Fruit fly (Drosophila melanogaster) whole organism, embryonic: ENCODE data around the gene CG13829.

ENCODE experiments used
- BtbVII ChIP-seq: fragments of 200-800 bp; sonication (Bioruptor generic); optimal IDR thresholded peaks from 3 replicates; lab custom pipeline; 2017; ENCODE audit warnings: missing biosample characterization, mild to moderate bottlenecking, missing genetic modification characterization
- CG1024 ChIP-seq: fragments of 200-800 bp; sonication (Bioruptor generic); IDR thresholded peaks from 2 replicates; pipeline ENCODE4 v1.3.6; 2022; ENCODE audit warnings: missing biosample characterization, missing genetic modification characterization
- CG10267 ChIP-seq: fragments of 200-800 bp; sonication (Bioruptor generic); optimal IDR thresholded peaks from 2 replicates; lab custom pipeline; 2018; ENCODE audit warnings: missing biosample characterization, mild to moderate bottlenecking, missing genetic modification characterization, moderate library complexity
- CG10366 ChIP-seq: fragments of 200-800 bp; sonication (Bioruptor generic); IDR thresholded peaks from 2 replicates; pipeline ENCODE4 v1.3.6; 2022; ENCODE audit warnings: missing biosample characterization, missing genetic modification characterization
- CG11695 ChIP-seq: fragments of 200-800 bp; sonication (Bioruptor generic); IDR thresholded peaks from 3 replicates; pipeline ENCODE4 v1.3.6; 2022; ENCODE audit warnings: missing biosample characterization, missing genetic modification characterization
- CG12942 ChIP-seq: fragments of 200-800 bp; sonication (Bioruptor generic); optimal IDR thresholded peaks from 3 replicates; lab custom pipeline; 2016; ENCODE audit warnings: missing biosample characterization, missing genetic modification characterization
- CG18476 ChIP-seq: fragments of 200-800 bp; sonication (Bioruptor generic); optimal IDR thresholded peaks from 2 replicates; lab custom pipeline; 2016; ENCODE audit warnings: missing biosample characterization, mild to moderate bottlenecking, missing genetic modification characterization
- CG2116 ChIP-seq: fragments of 200-800 bp; sonication (Bioruptor generic); optimal IDR thresholded peaks from 3 replicates; lab custom pipeline; 2018; ENCODE audit warnings: missing biosample characterization, mild to moderate bottlenecking, missing genetic modification characterization
- CG2712 ChIP-seq: fragments of 200-800 bp; optimal IDR thresholded peaks from 3 replicates; lab custom pipeline; 2019; ENCODE audit warnings: missing biosample characterization, mild to moderate bottlenecking, missing genetic modification characterization, moderate library complexity
- CG30020 ChIP-seq: fragments of 200-800 bp; optimal IDR thresholded peaks from 2 replicates; lab custom pipeline; 2019; ENCODE audit warnings: missing biosample characterization, mild to moderate bottlenecking, missing genetic modification characterization, moderate library complexity
- CG32532 ChIP-seq: fragments of 200-800 bp; sonication (Bioruptor generic); IDR thresholded peaks from 2 replicates; pipeline ENCODE4 v1.3.6; 2022; ENCODE audit warnings: missing biosample characterization, missing genetic modification characterization
- CG32767 ChIP-seq: fragments of 200-800 bp; sonication (Bioruptor generic); IDR thresholded peaks from 2 replicates; pipeline ENCODE4 v1.3.6; 2022; ENCODE audit warnings: missing biosample characterization, missing genetic modification characterization
- CG4282 ChIP-seq: fragments of 200-800 bp; sonication (Bioruptor generic); optimal IDR thresholded peaks from 2 replicates; lab custom pipeline; 2016; ENCODE audit warnings: missing biosample characterization, missing genetic modification characterization
- CG43689 ChIP-seq: fragments of 200-800 bp; sonication (Bioruptor generic); IDR thresholded peaks from 2 replicates; pipeline ENCODE4 v1.3.6; 2022; ENCODE audit warnings: missing biosample characterization, missing genetic modification characterization
- CG7357 ChIP-seq: fragments of 200-800 bp; sonication (Bioruptor generic); IDR thresholded peaks from 3 replicates; pipeline ENCODE4 v1.3.6; 2022; ENCODE audit warnings: missing biosample characterization, missing genetic modification characterization
- CG7839 ChIP-seq: fragments of 200-800 bp; sonication (Bioruptor generic); optimal IDR thresholded peaks from 3 replicates; lab custom pipeline; 2018; ENCODE audit warnings: missing biosample characterization, mild to moderate bottlenecking, missing genetic modification characterization, moderate library complexity
- CG8290 ChIP-seq, 3 experiments: fragments of 200-800 bp; sonication (Bioruptor generic); optimal IDR thresholded peaks; 2 replicates each; lab custom pipeline; 2016 to 2019; ENCODE audit warnings: missing biosample characterization in 3 of 3, missing genetic modification characterization in 3 of 3, mild to moderate bottlenecking in 2 of 3, moderate library complexity in 1 of 3
- CG9727 ChIP-seq: fragments of 200-800 bp; sonication (Bioruptor generic); optimal IDR thresholded peaks from 3 replicates; lab custom pipeline; 2017; ENCODE audit warnings: missing biosample characterization, mild to moderate bottlenecking, missing genetic modification characterization
- CG9797 ChIP-seq: fragments of 200-800 bp; sonication (Bioruptor generic); optimal IDR thresholded peaks from 3 replicates; lab custom pipeline; 2018; ENCODE audit warnings: missing biosample characterization, mild to moderate bottlenecking, missing genetic modification characterization
- D ChIP-seq, 2 experiments: fragments of 200-800 bp in 1 of 2; fragments of >200 bp in 1 of 2; sonication (Bioruptor generic) in 1 of 2; optimal IDR thresholded peaks; 2 replicates in 1 of 2; 3 replicates in 1 of 2; lab custom pipeline; 2017; ENCODE audit warnings: mild to moderate bottlenecking in 1 of 2, missing biosample characterization in 1 of 2, missing genetic modification characterization in 1 of 2, missing genetic modification reagents in 1 of 2
- Doc2 ChIP-seq: fragments of 200-800 bp; sonication (Bioruptor generic); IDR thresholded peaks from 2 replicates; pipeline ENCODE4 v1.3.6; 2022; ENCODE audit warnings: missing biosample characterization, missing genetic modification characterization
- Drgx ChIP-seq: fragments of 200-800 bp; sonication (Bioruptor generic); IDR thresholded peaks from 2 replicates; pipeline ENCODE4 v1.3.6; 2022; ENCODE audit warnings: missing biosample characterization, missing genetic modification characterization
- Ets65A ChIP-seq: fragments of 200-800 bp; sonication (Bioruptor generic); peaks from one replicate; lab custom pipeline; 2016; ENCODE audit warnings: missing biosample characterization, missing genetic modification characterization
- Fer2 ChIP-seq: fragments of 200-800 bp; sonication (Bioruptor generic); optimal IDR thresholded peaks from 2 replicates; lab custom pipeline; 2018; ENCODE audit warnings: missing biosample characterization, mild to moderate bottlenecking, missing genetic modification characterization, moderate library complexity
- Hey ChIP-seq: fragments of 200-800 bp; sonication (Bioruptor generic); optimal IDR thresholded peaks from 3 replicates; lab custom pipeline; 2018; ENCODE audit warnings: missing biosample characterization, mild to moderate bottlenecking, missing genetic modification characterization
- PHDP ChIP-seq: fragments of 200-800 bp; sonication (Bioruptor generic); optimal IDR thresholded peaks from 3 replicates; lab custom pipeline; 2018; ENCODE audit warnings: missing biosample characterization, mild to moderate bottlenecking, missing genetic modification characterization, moderate library complexity
- Scr ChIP-seq: fragments of 200-800 bp; sonication (Bioruptor generic); IDR thresholded peaks from 2 replicates; pipeline ENCODE4 v1.3.6; 2022; ENCODE audit warnings: missing biosample characterization, missing genetic modification characterization; ENCODE audit not compliant: partially characterized antibody
- Sry-β ChIP-seq: fragments of 200-800 bp; sonication (Bioruptor generic); optimal IDR thresholded peaks from 2 replicates; lab custom pipeline; 2018; ENCODE audit warnings: missing biosample characterization, mild to moderate bottlenecking, missing genetic modification characterization, moderate library complexity
- al ChIP-seq: fragments of 200-800 bp; sonication (Bioruptor generic); IDR thresholded peaks from 2 replicates; pipeline ENCODE4 v1.3.6; 2022; ENCODE audit warnings: missing biosample characterization, missing genetic modification characterization
- ato ChIP-seq: fragments of 200-800 bp; sonication (Bioruptor generic); IDR thresholded peaks from 2 replicates; pipeline ENCODE4 v1.3.6; 2022; ENCODE audit warnings: missing biosample characterization, missing genetic modification characterization; ENCODE audit not compliant: partially characterized antibody
- az2 ChIP-seq: fragments of 200-800 bp; sonication (Bioruptor generic); optimal IDR thresholded peaks from 3 replicates; lab custom pipeline; 2016; ENCODE audit warnings: missing biosample characterization, missing genetic modification characterization
- bigmax ChIP-seq: fragments of 200-800 bp; sonication (Bioruptor generic); optimal IDR thresholded peaks from 2 replicates; lab custom pipeline; 2018; ENCODE audit warnings: missing biosample characterization, mild to moderate bottlenecking, missing genetic modification characterization
- chm ChIP-seq: fragments of 200-800 bp; sonication (Bioruptor generic); IDR thresholded peaks from 2 replicates; pipeline ENCODE4 v1.3.6; 2022; ENCODE audit warnings: missing biosample characterization, missing genetic modification characterization
- croc ChIP-seq: fragments of 200-800 bp; sonication (Bioruptor generic); conservative IDR thresholded peaks from 3 replicates; pipeline ENCODE4 v1.3.6; 2022; ENCODE audit warnings: missing biosample characterization, missing genetic modification characterization
- cwo ChIP-seq: fragments of 200-800 bp; sonication (Bioruptor generic); optimal IDR thresholded peaks from 3 replicates; lab custom pipeline; 2017; ENCODE audit warnings: missing biosample characterization, missing genetic modification characterization, mild to moderate bottlenecking, moderate library complexity, missing genetic modification reagents
- danr ChIP-seq: fragments of 200-800 bp; sonication (Bioruptor generic); IDR thresholded peaks from 2 replicates; pipeline ENCODE4 v1.3.6; 2022; ENCODE audit warnings: missing biosample characterization, missing genetic modification characterization
- dmrt99B ChIP-seq: fragments of 200-800 bp; sonication (Bioruptor generic); optimal IDR thresholded peaks from 2 replicates; lab custom pipeline; 2018; ENCODE audit warnings: missing biosample characterization, mild to moderate bottlenecking, missing genetic modification characterization, moderate library complexity
- fd102C ChIP-seq: fragments of 200-800 bp; sonication (Bioruptor generic); optimal IDR thresholded peaks from 2 replicates; lab custom pipeline; 2018; ENCODE audit warnings: missing biosample characterization, mild to moderate bottlenecking, missing genetic modification characterization, moderate library complexity
- ftz-f1 ChIP-seq: fragments of 200-800 bp; sonication (Bioruptor generic); optimal IDR thresholded peaks from 2 replicates; lab custom pipeline; 2016; ENCODE audit warnings: missing biosample characterization, missing genetic modification characterization
- ham ChIP-seq: fragments of 200-800 bp; sonication (Bioruptor generic); IDR thresholded peaks from 2 replicates; pipeline ENCODE4 v1.3.6; 2022; ENCODE audit warnings: missing biosample characterization, missing genetic modification characterization
- her ChIP-seq: fragments of 200-800 bp; sonication (Bioruptor generic); optimal IDR thresholded peaks from 2 replicates; lab custom pipeline; 2016; ENCODE audit warnings: missing biosample characterization, missing genetic modification characterization
- kah ChIP-seq: fragments of 200-800 bp; sonication (Bioruptor generic); optimal IDR thresholded peaks from 2 replicates; lab custom pipeline; 2018; ENCODE audit warnings: missing biosample characterization, mild to moderate bottlenecking, missing genetic modification characterization
- mirr ChIP-seq: fragments of 200-800 bp; sonication (Bioruptor generic); optimal IDR thresholded peaks from 3 replicates; lab custom pipeline; 2018; ENCODE audit warnings: missing biosample characterization, mild to moderate bottlenecking, missing genetic modification characterization
- phol ChIP-seq: fragments of 200-800 bp; sonication (Bioruptor generic); optimal IDR thresholded peaks from 3 replicates; lab custom pipeline; 2018; ENCODE audit warnings: missing biosample characterization, mild to moderate bottlenecking, missing genetic modification characterization, moderate library complexity
- pum ChIP-seq: fragments of 200-800 bp; sonication (Bioruptor generic); optimal IDR thresholded peaks from 2 replicates; lab custom pipeline; 2016; ENCODE audit warnings: missing biosample characterization, missing genetic modification characterization
- sim ChIP-seq: fragments of 200-800 bp; sonication (Bioruptor generic); IDR thresholded peaks from 2 replicates; pipeline ENCODE4 v1.3.6; 2022; ENCODE audit warnings: missing biosample characterization, missing genetic modification characterization
- slp2 ChIP-seq: fragments of 200-800 bp; sonication (Bioruptor generic); optimal IDR thresholded peaks from 2 replicates; lab custom pipeline; 2016; ENCODE audit warnings: missing biosample characterization, missing genetic modification characterization
- tio ChIP-seq: fragments of 200-800 bp; sonication (Bioruptor generic); optimal IDR thresholded peaks from 2 replicates; lab custom pipeline; 2017; ENCODE audit warnings: missing biosample characterization, missing genetic modification characterization, inconsistent platforms
- trem ChIP-seq: fragments of 200-800 bp; optimal IDR thresholded peaks from 3 replicates; lab custom pipeline; 2019; ENCODE audit warnings: missing biosample characterization, mild to moderate bottlenecking, missing genetic modification characterization, moderate library complexity
- zf30C ChIP-seq: fragments of 200-800 bp; sonication (Bioruptor generic); optimal IDR thresholded peaks from 3 replicates; lab custom pipeline; 2018; ENCODE audit warnings: missing biosample characterization, mild to moderate bottlenecking, missing genetic modification characterization

Gene CG13829

DNA sequence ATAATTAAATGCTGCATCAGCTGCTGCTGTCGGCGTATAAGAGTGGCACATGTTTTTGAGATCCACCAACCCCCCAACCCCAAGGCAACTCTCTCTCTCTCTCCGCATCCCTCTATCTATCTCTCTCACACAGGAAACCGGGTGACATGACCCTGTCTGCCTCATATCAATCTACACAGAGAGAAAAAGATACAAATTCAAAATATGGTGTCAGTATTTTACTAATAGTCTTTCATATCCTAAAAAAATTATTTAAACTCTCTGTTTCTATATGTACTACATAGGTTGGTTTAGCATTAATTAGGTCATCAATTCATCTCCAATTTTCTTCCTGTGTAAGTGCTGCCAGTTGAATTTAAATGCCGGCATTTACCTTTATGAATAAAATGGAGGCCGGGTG lies 14.2 kb upstream of the CG13829 start (continued):
- TF ChIP-seq mirr (GFP tag; lab: Kevin White, UChicago) (no peak), kah (GFP tag; lab: Kevin White, UChicago) (peak; percentile 80), Doc2 (GFP tag; lab: Robert Waterston, UW) (peak; percentile 49; the same call in 1 of the 2 replicates), dmrt99B (tag; lab: Kevin White, UChicago) (peak; percentile 96), CG7357 (GFP tag; lab: Robert Waterston, UW) (peak; percentile 85), CG10267 (tag; lab: Kevin White, UChicago) (peak; percentile 87), CG32767 (GFP tag; lab: Robert Waterston, UW) (peak; percentile 86), CG32532 (GFP tag; lab: Robert Waterston, UW) (peak; percentile 85), phol (tag; lab: Kevin White, UChicago) (peak; percentile 95), BtbVII (peak; percentile 76), slp2 (peak; percentile 85), Ets65A (GFP tag; lab: Kevin White, UChicago) (peak; percentile 97), tio (peak; percentile 82), CG4282 (GFP tag; lab: Kevin White, UChicago) (peak; percentile 30), ftz-f1 (GFP tag; lab: Kevin White, UChicago) (no peak), Fer2 (tag; lab: Kevin White, UChicago) (peak; percentile 39), ham (GFP tag; lab: Robert Waterston, UW) (no peak), her (GFP tag; lab: Kevin White, UChicago) (peak; percentile 67), Sry-β (GFP tag; lab: Kevin White, UChicago) (peak; percentile 58), CG1024 (GFP tag; lab: Robert Waterston, UW) (peak; percentile 80), CG12942 (GFP tag; lab: Kevin White, UChicago) (peak; percentile 87), bigmax (GFP tag; lab: Kevin White, UChicago) (no peak), al (peak; percentile 64), cwo (GFP tag; lab: Kevin White, UChicago) (peak; percentile 76), Scr (no peak), Drgx (GFP tag; lab: Robert Waterston, UW) (peak; percentile 89), CG10366 (GFP tag; lab: Robert Waterston, UW) (peak; percentile 92), CG43689 (peak; percentile 79), zf30C (GFP tag; lab: Kevin White, UChicago) (peak; percentile 79), sim (peak; percentile 73), D (optimal IDR thresholded peaks at IDR 0.05; lab: Kevin White, UChicago) (no peak), D (GFP tag; optimal IDR thresholded peaks at IDR 0.05; lab: Kevin White, UChicago) (peak; percentile 89), CG11695 (GFP tag; lab: Robert Waterston, UW) (peak; percentile 85), az2 (GFP tag; lab: Kevin White, UChicago) (peak; percentile 93), chm (GFP tag; lab: Robert Waterston, UW) (peak; percentile 85), croc (GFP tag; lab: Robert Waterston, UW) (peak; percentile 86), CG9727 (peak; percentile 90), CG9797 (GFP tag; lab: Kevin White, UChicago) (no peak), CG18476 (peak; percentile 72), Hey (tag; lab: Kevin White, UChicago) (no peak), pum (peak; percentile 92), CG2712 (tag; lab: Kevin White, UChicago) (peak; percentile 97), CG7839 (tag; lab: Kevin White, UChicago) (peak; percentile 93), CG2116 (GFP tag; lab: Kevin White, UChicago) (peak; percentile 56), PHDP (tag; lab: Kevin White, UChicago) (peak; percentile 94), CG8290 (GFP tag; optimal IDR thresholded peaks at IDR 0.05; lab: Kevin White, UChicago) (peak; percentile 69), CG8290 (tag; optimal IDR thresholded peaks at IDR 0.05; lab: Kevin White, UChicago) (peak in 1 of 2 experiments; percentile 93), CG30020 (peak; percentile 58), trem (peak; percentile 88), ato (GFP tag; lab: Robert Waterston, UW) (no peak), danr (peak; percentile 80), fd102C (GFP tag; lab: Kevin White, UChicago) (peak; percentile 22)
